Fruit fly (Drosophila melanogaster): ENCODE results near the gene Mi-2.

dm6 chr3L:19905427-19905826 lies 4.6 kb downstream of the Mi-2 start:
- TF ChIP-seq Myc (optimal IDR thresholded peaks at IDR 0.05): no peak
- no peak for TF ChIP-seq h (optimal IDR thresholded peaks at IDR 0.05)
